Fruit fly (Drosophila melanogaster): ENCODE data around the gene bif.

bif gene

dm6 chrX:11714529-11715262 is 35.9 kb downstream of the bif start (continued):
- no peak for TF ChIP-seq tup (GFP tag; optimal IDR thresholded peaks at IDR 0.05)
- peak; percentile 46 for TF ChIP-seq sqz (GFP tag; optimal IDR thresholded peaks at IDR 0.05)
- TF ChIP-seq slou (GFP tag; optimal IDR thresholded peaks at IDR 0.05) = no peak
- TF ChIP-seq ase (GFP tag; IDR thresholded peaks at IDR 0.05) = peak; percentile 61; the same call in 1 of the 3 replicates
- peak; percentile 72 for TF ChIP-seq Fer1 (GFP tag; optimal IDR thresholded peaks at IDR 0.05)
- no peak for TF ChIP-seq grn (GFP tag; optimal IDR thresholded peaks at IDR 0.05)
- TF ChIP-seq Jarid2 (GFP tag; optimal IDR thresholded peaks at IDR 0.05) = peak; percentile 60
- TF ChIP-seq jing (GFP tag; optimal IDR thresholded peaks at IDR 0.05) = no peak
- TF ChIP-seq B-H1 (GFP tag; IDR thresholded peaks at IDR 0.05) = peak; percentile 46
- peak; percentile 63 for TF ChIP-seq CG5953 (GFP tag; IDR thresholded peaks at IDR 0.05)
- TF ChIP-seq nmo (GFP tag; optimal IDR thresholded peaks at IDR 0.05) = peak; percentile 61
- TF ChIP-seq CG14441 (GFP tag; IDR thresholded peaks at IDR 0.05) = peak; percentile 82
- no peak for TF ChIP-seq Lim3 (GFP tag; IDR thresholded peaks at IDR 0.05)
- TF ChIP-seq Antp (GFP tag; optimal IDR thresholded peaks at IDR 0.05) = peak; percentile 77
- TF ChIP-seq CoRest (tag; optimal IDR thresholded peaks at IDR 0.05) = peak; percentile 65
- no peak for TF ChIP-seq p53 (GFP tag; optimal IDR thresholded peaks at IDR 0.05)
- TF ChIP-seq Mes4 (GFP tag; optimal IDR thresholded peaks at IDR 0.05) = peak; percentile 69
- TF ChIP-seq CG6791 (GFP tag; IDR thresholded peaks at IDR 0.05; ENCODE audit: partially characterized antibody) = peak; percentile 62; the same call in 1 of the 3 replicates
- no peak for TF ChIP-seq CG2199 (GFP tag; IDR thresholded peaks at IDR 0.05)
- peak; percentile 49 for TF ChIP-seq CG18262 (tag; optimal IDR thresholded peaks at IDR 0.05)
- no peak for TF ChIP-seq sna (GFP tag; IDR thresholded peaks at IDR 0.05; ENCODE audit: partially characterized antibody)
- TF ChIP-seq Fer2 (tag; optimal IDR thresholded peaks at IDR 0.05) = no peak
- TF ChIP-seq Dip3 (GFP tag; optimal IDR thresholded peaks at IDR 0.05) = peak; percentile 61
- peak; percentile 38; the same call in 1 of the 2 replicates for TF ChIP-seq CG14667 (GFP tag; IDR thresholded peaks at IDR 0.05)
- peak; percentile 52 for TF ChIP-seq disco-r (GFP tag; optimal IDR thresholded peaks at IDR 0.05)
- no peak for TF ChIP-seq CG15696 (tag; optimal IDR thresholded peaks at IDR 0.05)
- TF ChIP-seq CG10959 (GFP tag; IDR thresholded peaks at IDR 0.05) = peak; percentile 55
- TF ChIP-seq CG9727 (GFP tag; optimal IDR thresholded peaks at IDR 0.05) = peak; percentile 54
- peak; percentile 60 for TF ChIP-seq tap (tag; optimal IDR thresholded peaks at IDR 0.05)
- TF ChIP-seq lab (GFP tag; optimal IDR thresholded peaks at IDR 0.05) = peak; percentile 86
- TF ChIP-seq az2 (GFP tag; optimal IDR thresholded peaks at IDR 0.05) = peak; percentile 18
- TF ChIP-seq toy (GFP tag; IDR thresholded peaks at IDR 0.05) = peak; percentile 58; the same call in 1 of the 2 replicates
- no peak for TF ChIP-seq Asciz (GFP tag; optimal IDR thresholded peaks at IDR 0.05)
- TF ChIP-seq sens-2 (GFP tag; IDR thresholded peaks at IDR 0.05) = no peak
- TF ChIP-seq Nf-YA (GFP tag; IDR thresholded peaks at IDR 0.05) = no peak
- TF ChIP-seq pzg (GFP tag; optimal IDR thresholded peaks at IDR 0.05) = peak; percentile 17
- TF ChIP-seq CG42726 (GFP tag; IDR thresholded peaks at IDR 0.05; ENCODE audit: partially characterized antibody) = no peak
- peak; percentile 63 for TF ChIP-seq caup (GFP tag; optimal IDR thresholded peaks at IDR 0.05; ENCODE audit: severe bottlenecking)
- peak; percentile 36; the same call in 1 of the 2 replicates for TF ChIP-seq Taf1 (GFP tag; IDR thresholded peaks at IDR 0.05)
- TF ChIP-seq CG10565 (GFP tag; optimal IDR thresholded peaks at IDR 0.05) = no peak
- TF ChIP-seq tgo (GFP tag; IDR thresholded peaks at IDR 0.05) = peak; percentile 63
- no peak for TF ChIP-seq dan (GFP tag; IDR thresholded peaks at IDR 0.05)
- peak; percentile 77 for TF ChIP-seq CG32532 (GFP tag; IDR thresholded peaks at IDR 0.05)
- TF ChIP-seq CG18619 (GFP tag; optimal IDR thresholded peaks at IDR 0.05) = peak; percentile 71
- peak in 1 of 3 experiments; percentile 23 for TF ChIP-seq lola (GFP tag; optimal IDR thresholded peaks at IDR 0.05)
- peak; percentile 13 for TF ChIP-seq gcm (GFP tag; optimal IDR thresholded peaks at IDR 0.05)
- peak; percentile 60 for TF ChIP-seq tx (GFP tag; optimal IDR thresholded peaks at IDR 0.05)
- TF ChIP-seq kni (GFP tag; optimal IDR thresholded peaks at IDR 0.05) = peak; percentile 83
- TF ChIP-seq pum (GFP tag; optimal IDR thresholded peaks at IDR 0.05) = peak; percentile 63

All from whole organism, embryonic.